Worm (Caenorhabditis elegans) whole organism, mixed stage, embryonic: ENCODE results near the gene K08B5.2.

Experiments
- blmp-1 ChIP-seq: fragments of 150-350 bp; optimal IDR thresholded peaks from 2 replicates; lab custom pipeline; 2014; ENCODE audit warnings: missing biosample characterization, missing genetic modification characterization
- drap-1 ChIP-seq: fragments of 200-800 bp; sonication (Bioruptor generic); optimal IDR thresholded peaks from 3 replicates; lab custom pipeline; 2018; ENCODE audit warnings: mild to moderate bottlenecking, missing genetic modification characterization, missing compliant biosample characterization
- flh-1 ChIP-seq: fragments of 200-800 bp; sonication (Bioruptor generic); optimal IDR thresholded peaks from 2 replicates; lab custom pipeline; 2018; ENCODE audit warnings: mild to moderate bottlenecking, missing genetic modification characterization, moderate library complexity, missing compliant biosample characterization
- lin-13 ChIP-seq: fragments of 150-350 bp; optimal IDR thresholded peaks from 2 replicates; lab custom pipeline; 2014; ENCODE audit warnings: missing biosample characterization, missing genetic modification characterization
- sptf-1 ChIP-seq: sonication (generic microtip); optimal IDR thresholded peaks from 2 replicates; lab custom pipeline; 2017; ENCODE audit warnings: mild to moderate bottlenecking, missing genetic modification characterization, moderate library complexity, missing compliant biosample characterization

ce11 chrX:16543887-16544286 lies 9.8 kb downstream of the K08B5.2 start:
- TF ChIP-seq drap-1 (GFP tag; lab: Kevin White, UChicago) (no peak), lin-13 (tag; lab: Kevin White, UChicago) (no peak), blmp-1 (tag; lab: Kevin White, UChicago) (no peak), sptf-1 (tag; lab: Kevin White, UChicago) (no peak), flh-1 (no peak)
